Worm (Caenorhabditis elegans) whole organism, L1 larva: ENCODE measurements around the gene Y51H7C.13.

Experiments used
- ama-1 ChIP-seq: fragments of 150-350 bp; optimal IDR thresholded peaks from 2 replicates; lab custom pipeline; 2014
- blmp-1 ChIP-seq: fragments of 150-350 bp; optimal IDR thresholded peaks from 2 replicates; lab custom pipeline; 2014; ENCODE audit warnings: missing biosample characterization, missing genetic modification characterization
- elt-3 ChIP-seq, 6 experiments: fragments of 150-350 bp in 1 of 6; sonication (generic microtip); optimal IDR thresholded peaks; 2 replicates each; lab custom pipeline; 2017 to 2018; ENCODE audit warnings: missing biosample characterization in 6 of 6, missing genetic modification characterization in 6 of 6, inconsistent platforms in 1 of 6
- lin-13 ChIP-seq: fragments of 150-350 bp; optimal IDR thresholded peaks from 2 replicates; lab custom pipeline; 2014; ENCODE audit warnings: missing biosample characterization, missing genetic modification reagents, missing genetic modification characterization
- lsy-2 ChIP-seq, 2 experiments: fragments of 150-350 bp; optimal IDR thresholded peaks; 2 replicates each; lab custom pipeline; 2014; ENCODE audit warnings: missing biosample characterization in 2 of 2, missing genetic modification characterization in 2 of 2
- mep-1 ChIP-seq: fragments of 150-350 bp; optimal IDR thresholded peaks from 2 replicates; lab custom pipeline; 2014; ENCODE audit warnings: missing biosample characterization, missing genetic modification characterization
- nhr-19 ChIP-seq: fragments of 200-800 bp; sonication (Bioruptor generic); conservative IDR thresholded peaks from 2 replicates; pipeline ENCODE4 v1.3.6; 2022; ENCODE audit warnings: missing genetic modification characterization, missing compliant biosample characterization
- nhr-76 ChIP-seq: sonication (generic microtip); optimal IDR thresholded peaks from 2 replicates; lab custom pipeline; 2017; ENCODE audit warnings: missing biosample characterization, missing genetic modification characterization
- pag-3 ChIP-seq: sonication (generic microtip); optimal IDR thresholded peaks from 2 replicates; lab custom pipeline; 2017; ENCODE audit warnings: missing genetic modification characterization, mild to moderate bottlenecking, missing compliant biosample characterization, antibody characterized with exemption, borderline replicate concordance; ENCODE audit not compliant: insufficient read depth
- skn-1 ChIP-seq: fragments of 150-350 bp; optimal IDR thresholded peaks from 2 replicates; lab custom pipeline; 2014; ENCODE audit warnings: missing biosample characterization, missing genetic modification characterization
- unc-62 ChIP-seq: fragments of 150-350 bp; optimal IDR thresholded peaks from 2 replicates; lab custom pipeline; 2014; ENCODE audit warnings: missing biosample characterization, missing genetic modification reagents, missing genetic modification characterization
- ztf-11 ChIP-seq, 2 experiments: sonication (generic microtip); optimal IDR thresholded peaks; 2 replicates each; lab custom pipeline; 2016 to 2017; ENCODE audit warnings: missing genetic modification characterization in 2 of 2, missing biosample characterization in 1 of 2, missing compliant biosample characterization in 1 of 2

DNA sequence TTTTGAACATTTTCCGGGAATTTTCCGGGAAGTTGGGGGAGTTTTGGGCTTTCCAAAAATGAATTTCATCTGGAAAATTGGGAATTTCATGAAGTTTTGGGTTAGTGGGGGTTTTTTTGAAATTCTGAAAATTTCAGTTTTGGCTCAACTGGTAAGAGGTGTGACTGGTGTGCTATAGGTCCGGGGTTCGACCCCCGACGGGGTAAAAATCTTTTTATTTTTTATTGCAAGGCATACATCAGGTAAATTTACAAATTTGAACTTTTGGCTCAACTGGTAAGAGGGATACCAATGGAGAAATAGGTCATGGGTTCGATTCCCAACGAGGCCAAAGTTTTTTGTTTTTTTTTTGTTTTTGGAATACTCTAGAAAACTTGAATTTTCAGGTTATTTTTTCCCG lies 15.3 kb upstream of the Y51H7C.13 start:
- TF ChIP-seq ama-1: no peak
- TF ChIP-seq ztf-11 (tag; optimal IDR thresholded peaks at IDR 0.05; lab: Kevin White, UChicago): no peak
- no peak for TF ChIP-seq nhr-19 (GFP tag; lab: Robert Waterston, UW)
- TF ChIP-seq nhr-76 (tag; lab: Kevin White, UChicago): no peak
- TF ChIP-seq elt-3 (tag; optimal IDR thresholded peaks at IDR 0.05; lab: Kevin White, UChicago): no peak
- TF ChIP-seq blmp-1 (tag; lab: Kevin White, UChicago): no peak
- TF ChIP-seq unc-62 (GFP tag; lab: Kevin White, UChicago): no peak
- TF ChIP-seq pag-3 (tag; lab: Kevin White, UChicago): no peak
- no peak for TF ChIP-seq skn-1 (tag; lab: Kevin White, UChicago)
- TF ChIP-seq mep-1: no peak
- TF ChIP-seq lsy-2 (tag; optimal IDR thresholded peaks at IDR 0.05; lab: Kevin White, UChicago): no peak
- TF ChIP-seq lin-13 (GFP tag; lab: Kevin White, UChicago): no peak
